Worm (Caenorhabditis elegans) whole organism, L3 larva: ENCODE results near the gene F35H8.1.

Experiments
- R02D3.7 ChIP-seq: fragments of 150-350 bp; optimal IDR thresholded peaks from 2 replicates; lab custom pipeline; 2014; ENCODE audit warnings: missing biosample characterization, missing genetic modification characterization
- ZK546.5 ChIP-seq: sonication (generic microtip); optimal IDR thresholded peaks from 2 replicates; lab custom pipeline; 2017; ENCODE audit warnings: missing biosample characterization, missing genetic modification characterization
- aly-2 ChIP-seq: fragments of 150-350 bp; optimal IDR thresholded peaks from 2 replicates; lab custom pipeline; 2014; ENCODE audit warnings: missing biosample characterization, missing genetic modification characterization
- ceh-16 ChIP-seq: sonication (generic microtip); optimal IDR thresholded peaks from 2 replicates; lab custom pipeline; 2017; ENCODE audit warnings: missing biosample characterization, missing genetic modification characterization
- ceh-28 ChIP-seq: fragments of 150-350 bp; optimal IDR thresholded peaks from 2 replicates; lab custom pipeline; 2014; ENCODE audit warnings: missing biosample characterization, missing genetic modification reagents, missing genetic modification characterization
- ceh-82 ChIP-seq: fragments of 150-350 bp; optimal IDR thresholded peaks from 2 replicates; lab custom pipeline; 2014; ENCODE audit warnings: missing biosample characterization, missing genetic modification characterization
- ceh-9 ChIP-seq: sonication (generic microtip); optimal IDR thresholded peaks from 2 replicates; lab custom pipeline; 2018; ENCODE audit warnings: missing biosample characterization, missing genetic modification characterization
- egl-5 ChIP-seq: fragments of 150-350 bp; optimal IDR thresholded peaks from 2 replicates; lab custom pipeline; 2017; ENCODE audit warnings: missing biosample characterization, missing genetic modification reagents, missing genetic modification characterization, inconsistent platforms
- elt-1 ChIP-seq: fragments of 150-350 bp; optimal IDR thresholded peaks from 2 replicates; lab custom pipeline; 2014; ENCODE audit warnings: missing biosample characterization, missing genetic modification characterization
- elt-2 ChIP-seq: sonication (generic microtip); optimal IDR thresholded peaks from 2 replicates; lab custom pipeline; 2016; ENCODE audit warnings: missing genetic modification reagents, mild to moderate bottlenecking, missing genetic modification characterization, missing compliant biosample characterization
- eor-1 ChIP-seq, 2 experiments: fragments of 150-350 bp; optimal IDR thresholded peaks; 2 replicates each; lab custom pipeline; 2014 to 2018; ENCODE audit warnings: missing biosample characterization in 2 of 2, missing genetic modification characterization in 2 of 2
- fkh-2 ChIP-seq: fragments of 150-350 bp; optimal IDR thresholded peaks from 2 replicates; lab custom pipeline; 2014; ENCODE audit warnings: missing biosample characterization, missing genetic modification reagents, missing genetic modification characterization
- fos-1 ChIP-seq: fragments of 150-350 bp; optimal IDR thresholded peaks from 2 replicates; lab custom pipeline; 2014; ENCODE audit warnings: missing biosample characterization, missing genetic modification characterization
- hmg-11 ChIP-seq: sonication (generic microtip); optimal IDR thresholded peaks from 2 replicates; lab custom pipeline; 2016; ENCODE audit warnings: missing genetic modification characterization, missing compliant biosample characterization
- jun-1 ChIP-seq: fragments of 150-350 bp; optimal IDR thresholded peaks from 2 replicates; lab custom pipeline; 2014; ENCODE audit warnings: missing biosample characterization, missing genetic modification reagents, missing genetic modification characterization
- lin-15B ChIP-seq: fragments of 150-350 bp; optimal IDR thresholded peaks from 2 replicates; lab custom pipeline; 2014; ENCODE audit warnings: missing biosample characterization, missing genetic modification characterization
- lsy-12 ChIP-seq: sonication (generic microtip); optimal IDR thresholded peaks from 2 replicates; lab custom pipeline; 2016; ENCODE audit warnings: mild to moderate bottlenecking, missing genetic modification characterization, missing compliant biosample characterization
- mdl-1 ChIP-seq: fragments of 150-350 bp; optimal IDR thresholded peaks from 2 replicates; lab custom pipeline; 2014; ENCODE audit warnings: missing biosample characterization, missing genetic modification characterization
- mml-1 ChIP-seq: fragments of 150-350 bp; sonication (generic microtip); optimal IDR thresholded peaks from 3 replicates; lab custom pipeline; 2014; ENCODE audit warnings: missing biosample characterization, missing genetic modification characterization
- nfya-1 ChIP-seq: sonication (generic microtip); optimal IDR thresholded peaks from 2 replicates; lab custom pipeline; 2017; ENCODE audit warnings: missing genetic modification characterization, mild to moderate bottlenecking, missing compliant biosample characterization, antibody characterized with exemption, moderate library complexity; ENCODE audit not compliant: insufficient read depth
- nhr-12 ChIP-seq: fragments of 150-350 bp; optimal IDR thresholded peaks from 2 replicates; lab custom pipeline; 2014; ENCODE audit warnings: missing biosample characterization, missing genetic modification characterization
- nhr-23 ChIP-seq: fragments of 150-350 bp; optimal IDR thresholded peaks from 2 replicates; lab custom pipeline; 2014; ENCODE audit warnings: missing biosample characterization, missing genetic modification reagents, missing genetic modification characterization
- nhr-237 ChIP-seq: fragments of 150-350 bp; optimal IDR thresholded peaks from 2 replicates; lab custom pipeline; 2014; ENCODE audit warnings: missing biosample characterization, missing genetic modification characterization
- nhr-25 ChIP-seq: sonication (generic microtip); optimal IDR thresholded peaks from 2 replicates; lab custom pipeline; 2017; ENCODE audit warnings: missing biosample characterization, missing genetic modification characterization
- nhr-28 ChIP-seq: fragments of 150-350 bp; optimal IDR thresholded peaks from 2 replicates; lab custom pipeline; 2014; ENCODE audit warnings: missing biosample characterization, missing genetic modification characterization
- nhr-76 ChIP-seq: fragments of 150-350 bp; sonication (generic microtip); optimal IDR thresholded peaks from 5 replicates; lab custom pipeline; 2014; ENCODE audit warnings: missing biosample characterization, missing genetic modification characterization
- pqm-1 ChIP-seq: fragments of 150-350 bp; optimal IDR thresholded peaks from 2 replicates; lab custom pipeline; 2017; ENCODE audit warnings: missing biosample characterization, missing genetic modification characterization, inconsistent platforms
- sea-2 ChIP-seq: fragments of 150-350 bp; sonication (generic microtip); optimal IDR thresholded peaks from 4 replicates; lab custom pipeline; 2014; ENCODE audit warnings: missing biosample characterization, missing genetic modification reagents, missing genetic modification characterization
- skn-1 ChIP-seq: fragments of 150-350 bp; optimal IDR thresholded peaks from 2 replicates; lab custom pipeline; 2014; ENCODE audit warnings: missing biosample characterization, missing genetic modification characterization
- snpc-4 ChIP-seq: fragments of 150-350 bp; optimal IDR thresholded peaks from 2 replicates; lab custom pipeline; 2014; ENCODE audit warnings: missing biosample characterization, missing genetic modification characterization
- tbx-2 ChIP-seq: sonication (generic microtip); optimal IDR thresholded peaks from 2 replicates; lab custom pipeline; 2016; ENCODE audit warnings: mild to moderate bottlenecking, missing genetic modification characterization, missing compliant biosample characterization
- unc-39 ChIP-seq: sonication (generic microtip); optimal IDR thresholded peaks from 4 replicates; lab custom pipeline; 2017; ENCODE audit warnings: missing biosample characterization, missing genetic modification characterization
- zag-1 ChIP-seq: fragments of 150-350 bp; optimal IDR thresholded peaks from 2 replicates; lab custom pipeline; 2014; ENCODE audit warnings: missing biosample characterization, missing genetic modification characterization
- ztf-11 ChIP-seq: fragments of 150-350 bp; optimal IDR thresholded peaks from 2 replicates; lab custom pipeline; 2014; ENCODE audit warnings: missing biosample characterization, missing genetic modification characterization

Gene F35H8.1

DNA sequence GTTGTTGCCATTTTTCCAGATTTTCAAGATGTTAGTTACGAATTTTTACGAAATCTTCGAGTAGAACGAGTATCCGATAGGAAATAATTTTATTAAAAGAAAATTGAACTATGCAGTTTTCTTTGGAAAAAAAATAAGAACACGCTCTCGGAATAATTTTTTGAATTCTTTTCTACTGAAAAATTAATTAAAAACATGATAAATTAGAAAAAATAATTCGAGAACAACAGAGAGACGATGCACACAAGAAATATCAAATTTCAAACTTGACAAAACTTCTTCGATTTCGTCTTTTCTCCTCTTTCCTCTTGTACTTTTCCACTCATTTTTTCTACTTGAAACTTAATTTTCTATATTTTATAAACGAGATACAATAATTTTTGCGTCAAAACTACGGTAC is 6.8 kb upstream of the F35H8.1 start, which contains the start of gene F35H8.4:
F35H8.4 (minus strand) TSS at position 101 of the 400 bp plus-strand sequence.
- TF ChIP-seq ceh-28 (tag; lab: Kevin White, UChicago) (no peak), egl-5 (no peak), fkh-2 (no peak), nhr-76 (tag; lab: Kevin White, UChicago) (no peak), elt-2 (no peak), nhr-12 (tag; lab: Kevin White, UChicago) (no peak), pqm-1 (no peak), zag-1 (tag; lab: Kevin White, UChicago) (no peak), lin-15B (tag; lab: Kevin White, UChicago) (no peak), mml-1 (no peak), unc-39 (tag; lab: Kevin White, UChicago) (no peak), ceh-16 (tag; lab: Kevin White, UChicago) (no peak), snpc-4 (tag; lab: Kevin White, UChicago) (no peak), mdl-1 (tag; lab: Kevin White, UChicago) (no peak), tbx-2 (no peak), nhr-237 (tag; lab: Kevin White, UChicago) (no peak)
- TF ChIP-seq, all 47 proteins: peak for 0

DNA sequence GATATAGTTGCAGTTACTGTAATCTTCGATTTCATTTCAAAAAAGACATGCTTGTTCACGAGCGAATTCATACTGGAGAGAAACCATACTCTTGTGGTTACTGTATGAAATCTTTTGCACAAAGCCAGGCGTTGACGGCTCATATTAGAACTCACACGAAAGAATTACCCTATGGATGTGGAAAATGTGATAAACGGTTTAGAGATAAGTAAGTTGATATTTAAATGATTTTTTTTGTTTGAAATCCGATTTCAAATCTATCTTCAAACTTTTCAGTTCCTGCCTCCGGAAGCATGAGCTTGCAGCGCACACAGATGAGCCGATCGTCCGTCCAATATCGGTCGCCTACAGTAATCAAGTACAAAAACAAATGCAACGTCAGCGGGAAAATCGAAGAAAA is 5.8 kb upstream of the F35H8.1 start:
- TF ChIP-seq fos-1 (tag; lab: Kevin White, UChicago) = no peak
- TF ChIP-seq jun-1 (tag; lab: Kevin White, UChicago) = no peak
- TF ChIP-seq ceh-82 = no peak
- TF ChIP-seq aly-2 (tag; lab: Kevin White, UChicago) = no peak
- TF ChIP-seq eor-1 (tag; optimal IDR thresholded peaks at IDR 0.05; lab: Kevin White, UChicago) = no peak
- TF ChIP-seq sea-2 (GFP tag; lab: Kevin White, UChicago) = no peak
- no peak for TF ChIP-seq ceh-16 (tag; lab: Kevin White, UChicago)
- no peak for TF ChIP-seq ztf-11 (tag; lab: Kevin White, UChicago)
- TF ChIP-seq elt-1 (tag; lab: Kevin White, UChicago) = no peak
- no peak for TF ChIP-seq nhr-28 (tag; lab: Kevin White, UChicago)
- TF ChIP-seq unc-39 (tag; lab: Kevin White, UChicago) = no peak
- no peak for TF ChIP-seq nhr-25 (tag; lab: Kevin White, UChicago)
- TF ChIP-seq skn-1 (tag; lab: Kevin White, UChicago) = no peak
- no peak for TF ChIP-seq nfya-1 (tag; lab: Kevin White, UChicago)
- no peak for TF ChIP-seq mdl-1 (tag; lab: Kevin White, UChicago)
- TF ChIP-seq pqm-1 = no peak
- TF ChIP-seq nhr-12 (tag; lab: Kevin White, UChicago) = no peak
- TF ChIP-seq elt-2 = no peak
- TF ChIP-seq ZK546.5 (tag; lab: Kevin White, UChicago) = no peak
- TF ChIP-seq ceh-9 (tag; lab: Kevin White, UChicago) = no peak

DNA sequence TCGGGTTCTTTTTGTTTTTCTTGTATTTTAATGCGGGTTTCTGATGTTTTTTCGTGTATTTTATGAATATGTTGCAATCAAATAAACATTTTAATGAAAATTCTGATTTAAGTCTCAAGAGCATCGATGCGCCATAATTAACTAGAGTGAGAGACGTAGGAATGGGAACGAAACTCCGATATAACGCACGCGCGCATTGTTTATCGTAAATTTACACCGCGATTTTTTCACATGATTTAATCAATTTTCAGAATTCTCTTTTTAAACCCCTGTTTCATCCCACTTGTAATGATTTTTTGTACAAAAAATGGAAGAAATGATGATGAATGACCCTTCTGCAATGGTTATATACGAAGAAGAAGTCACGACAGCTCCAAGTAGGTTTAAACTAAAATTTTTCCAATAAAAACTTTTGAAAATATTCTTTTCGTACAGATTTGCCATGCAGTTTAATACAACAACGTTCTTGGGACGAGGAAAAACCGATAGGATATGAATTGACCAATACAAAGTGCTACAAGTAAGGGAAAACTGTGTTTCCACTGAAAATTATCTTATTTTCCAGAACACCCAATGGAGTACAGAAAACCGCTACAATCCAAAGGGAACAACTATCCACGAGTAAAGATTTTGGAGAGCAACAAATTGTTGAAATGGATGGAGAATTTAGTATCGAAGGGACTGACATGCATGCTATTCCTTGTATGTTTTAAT is 4.5 kb upstream of the F35H8.1 start, which contains the start of gene zfp-2:
zfp-2 (plus strand) TSS at position 214 of the 714 bp plus-strand sequence.
- TF ChIP-seq nfya-1 (tag; lab: Kevin White, UChicago) = peak; percentile 43
- peak; percentile 74 for TF ChIP-seq hmg-11
- TF ChIP-seq R02D3.7 (tag; lab: Kevin White, UChicago) = peak; percentile 75
- no peak for TF ChIP-seq mml-1
- TF ChIP-seq lsy-12 (tag; lab: Kevin White, UChicago) = no peak
- no peak for TF ChIP-seq nhr-25 (tag; lab: Kevin White, UChicago)
- TF ChIP-seq egl-5 = no peak
- peak; percentile 27 for TF ChIP-seq lin-15B (tag; lab: Kevin White, UChicago)

DNA sequence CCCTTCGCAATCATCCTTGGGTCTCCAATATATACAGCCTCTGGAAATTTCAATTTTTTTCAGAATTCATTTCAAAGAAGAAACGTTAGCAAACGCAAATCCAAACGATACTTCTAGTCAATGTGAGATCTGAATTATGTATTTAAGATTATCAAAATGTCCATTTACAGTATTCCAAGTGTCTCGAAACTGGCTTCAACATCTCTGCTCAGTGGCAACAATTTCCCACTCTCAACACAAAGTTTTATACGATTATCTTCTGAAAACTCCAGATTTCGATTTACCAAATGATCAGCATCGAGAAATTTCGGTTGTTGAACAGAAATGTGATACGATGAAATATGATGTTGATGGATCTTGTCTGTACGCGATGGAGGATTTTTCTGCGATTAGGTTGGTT is 3.5 kb upstream of the F35H8.1 start:
- TF ChIP-seq nhr-23 = no peak
- TF ChIP-seq nhr-12 (tag; lab: Kevin White, UChicago) = no peak
- no peak for TF ChIP-seq fkh-2
- no peak for TF ChIP-seq fos-1 (tag; lab: Kevin White, UChicago)
